Fruit fly (Drosophila melanogaster) whole organism, embryonic: ENCODE data around the gene CG16813.

ENCODE experiments used
- Adf1 ChIP-seq: fragments of 200-800 bp; sonication (Bioruptor generic); IDR thresholded peaks from 2 replicates; pipeline ENCODE4 v1.3.6; 2022; ENCODE audit warnings: missing biosample characterization, missing genetic modification characterization
- Asciz ChIP-seq: fragments of 200-800 bp; sonication (Bioruptor generic); optimal IDR thresholded peaks from 2 replicates; lab custom pipeline; 2017; ENCODE audit warnings: missing biosample characterization, mild to moderate bottlenecking, missing genetic modification characterization, missing genetic modification reagents
- CG10462 ChIP-seq: fragments of 200-800 bp; sonication (Bioruptor generic); optimal IDR thresholded peaks from 2 replicates; lab custom pipeline; 2016; ENCODE audit warnings: missing biosample characterization, missing genetic modification characterization
- CG11504 ChIP-seq: fragments of 200-800 bp; sonication (Bioruptor generic); optimal IDR thresholded peaks from 3 replicates; lab custom pipeline; 2019; ENCODE audit warnings: missing biosample characterization, mild to moderate bottlenecking, missing genetic modification characterization, moderate library complexity
- CG12659 ChIP-seq: fragments of 200-800 bp; sonication (Bioruptor generic); optimal IDR thresholded peaks from 3 replicates; lab custom pipeline; 2017; ENCODE audit warnings: mild to moderate bottlenecking, missing biosample characterization, missing genetic modification reagents, missing genetic modification characterization
- CG13624 ChIP-seq: fragments of 200-800 bp; sonication (Bioruptor generic); optimal IDR thresholded peaks from 2 replicates; lab custom pipeline; 2016; ENCODE audit warnings: missing biosample characterization, missing genetic modification characterization
- CG14667 ChIP-seq: fragments of 200-800 bp; sonication (Bioruptor generic); IDR thresholded peaks from 2 replicates; pipeline ENCODE4 v1.3.6; 2022; ENCODE audit warnings: missing biosample characterization, missing genetic modification characterization
- CG14965 ChIP-seq: fragments of 200-800 bp; sonication (Bioruptor generic); optimal IDR thresholded peaks from 2 replicates; lab custom pipeline; 2016; ENCODE audit warnings: missing biosample characterization, missing genetic modification characterization, borderline replicate concordance
- CG15514 ChIP-seq: fragments of 200-800 bp; sonication (Bioruptor generic); optimal IDR thresholded peaks from 3 replicates; lab custom pipeline; 2017; ENCODE audit warnings: missing biosample characterization, missing genetic modification characterization, mild to moderate bottlenecking, moderate library complexity, missing genetic modification reagents
- CG17385 ChIP-seq: fragments of 200-800 bp; sonication (Bioruptor generic); optimal IDR thresholded peaks from 3 replicates; lab custom pipeline; 2018; ENCODE audit warnings: missing biosample characterization, mild to moderate bottlenecking, missing genetic modification characterization
- CG2129 ChIP-seq: fragments of 200-800 bp; sonication (Bioruptor generic); IDR thresholded peaks from 2 replicates; pipeline ENCODE4 v1.3.6; 2022; ENCODE audit warnings: missing biosample characterization, missing genetic modification characterization; ENCODE audit not compliant: partially characterized antibody
- CG2889 ChIP-seq: fragments of 200-800 bp; sonication (Bioruptor generic); IDR thresholded peaks from 3 replicates; pipeline ENCODE4 v1.3.6; 2022; ENCODE audit warnings: missing biosample characterization, missing genetic modification characterization
- CG31365 ChIP-seq: fragments of 200-800 bp; sonication (Bioruptor generic); optimal IDR thresholded peaks from 2 replicates; lab custom pipeline; 2018; ENCODE audit warnings: missing biosample characterization, mild to moderate bottlenecking, missing genetic modification characterization
- CG33557 ChIP-seq: fragments of 200-800 bp; sonication (Bioruptor generic); optimal IDR thresholded peaks from 2 replicates; lab custom pipeline; 2019; ENCODE audit warnings: missing biosample characterization, mild to moderate bottlenecking, missing genetic modification characterization, moderate library complexity
- CG6272 ChIP-seq: fragments of 200-800 bp; sonication (Bioruptor generic); IDR thresholded peaks from 2 replicates; pipeline ENCODE4 v1.3.6; 2022; ENCODE audit warnings: missing biosample characterization, missing genetic modification characterization
- CG6654 ChIP-seq: fragments of 200-800 bp; sonication (Bioruptor generic); optimal IDR thresholded peaks from 2 replicates; lab custom pipeline; 2017; ENCODE audit warnings: missing biosample characterization, mild to moderate bottlenecking, missing genetic modification characterization
- CG6854 ChIP-seq: fragments of 200-800 bp; sonication (Bioruptor generic); optimal IDR thresholded peaks from 3 replicates; lab custom pipeline; 2017; ENCODE audit warnings: missing biosample characterization, mild to moderate bottlenecking, missing genetic modification characterization
- CG7745 ChIP-seq: fragments of 200-800 bp; sonication (Bioruptor generic); optimal IDR thresholded peaks from 2 replicates; lab custom pipeline; 2018; ENCODE audit warnings: missing biosample characterization, mild to moderate bottlenecking, missing genetic modification characterization, moderate library complexity
- CG7786 ChIP-seq: fragments of 200-800 bp; sonication (Bioruptor generic); optimal IDR thresholded peaks from 2 replicates; lab custom pipeline; 2016; ENCODE audit warnings: missing biosample characterization, missing genetic modification characterization
- CG8765 ChIP-seq: fragments of 200-800 bp; sonication (Bioruptor generic); IDR thresholded peaks from 2 replicates; pipeline ENCODE4 v1.3.6; 2022; ENCODE audit warnings: missing biosample characterization, missing genetic modification characterization
- CG9215 ChIP-seq: fragments of 200-800 bp; sonication (Bioruptor generic); IDR thresholded peaks from 2 replicates; pipeline ENCODE4 v1.3.6; 2022; ENCODE audit warnings: missing biosample characterization, missing genetic modification characterization
- CG9437 ChIP-seq: fragments of 200-800 bp; sonication (Bioruptor generic); optimal IDR thresholded peaks from 2 replicates; lab custom pipeline; 2018; ENCODE audit warnings: missing biosample characterization, mild to moderate bottlenecking, missing genetic modification characterization
- Dad ChIP-seq: fragments of 200-800 bp; sonication (Bioruptor generic); optimal IDR thresholded peaks from 3 replicates; lab custom pipeline; 2016; ENCODE audit warnings: missing biosample characterization, missing genetic modification characterization
- Dbx ChIP-seq: fragments of 200-800 bp; sonication (Bioruptor generic); IDR thresholded peaks from 3 replicates; pipeline ENCODE4 v1.3.6; 2022; ENCODE audit warnings: missing biosample characterization, missing genetic modification characterization
- Dip2 ChIP-seq: fragments of 200-800 bp; sonication (Bioruptor generic); IDR thresholded peaks from 2 replicates; pipeline ENCODE4 v1.3.6; 2022; ENCODE audit warnings: missing biosample characterization, missing genetic modification characterization
- Doc2 ChIP-seq: fragments of 200-800 bp; sonication (Bioruptor generic); IDR thresholded peaks from 2 replicates; pipeline ENCODE4 v1.3.6; 2022; ENCODE audit warnings: missing biosample characterization, missing genetic modification characterization
- E2f2 ChIP-seq: fragments of 200-800 bp; sonication (Bioruptor generic); IDR thresholded peaks from 2 replicates; pipeline ENCODE4 v1.3.6; 2022; ENCODE audit warnings: missing biosample characterization, missing genetic modification characterization
- Gsc ChIP-seq: fragments of 200-800 bp; sonication (Bioruptor generic); IDR thresholded peaks from 2 replicates; pipeline ENCODE4 v1.3.6; 2022; ENCODE audit warnings: missing biosample characterization, missing genetic modification characterization
- Hand ChIP-seq: fragments of 200-800 bp; sonication (Bioruptor generic); optimal IDR thresholded peaks from 2 replicates; lab custom pipeline; 2017; ENCODE audit warnings: mild to moderate bottlenecking, missing biosample characterization, missing genetic modification reagents, missing genetic modification characterization
- NC2α ChIP-seq: fragments of 200-800 bp; sonication (Bioruptor generic); optimal IDR thresholded peaks from 2 replicates; lab custom pipeline; 2016; ENCODE audit warnings: missing biosample characterization, missing genetic modification characterization
- Opbp ChIP-seq: fragments of 200-800 bp; sonication (Bioruptor generic); IDR thresholded peaks from 3 replicates; pipeline ENCODE4 v1.3.6; 2022; ENCODE audit warnings: missing biosample characterization, missing genetic modification characterization; ENCODE audit not compliant: partially characterized antibody
- Poxn ChIP-seq: fragments of 200-800 bp; sonication (Bioruptor generic); IDR thresholded peaks from 2 replicates; pipeline ENCODE4 v1.3.6; 2022; ENCODE audit warnings: missing biosample characterization, missing genetic modification characterization
- Sox100B ChIP-seq: fragments of 200-800 bp; sonication (Bioruptor generic); optimal IDR thresholded peaks from 3 replicates; lab custom pipeline; 2018; ENCODE audit warnings: missing biosample characterization, mild to moderate bottlenecking, missing genetic modification characterization
- TFAM ChIP-seq: fragments of 200-800 bp; sonication (Bioruptor generic); optimal IDR thresholded peaks from 2 replicates; lab custom pipeline; 2017; ENCODE audit warnings: missing biosample characterization, missing genetic modification characterization, inconsistent platforms
- bbx ChIP-seq: fragments of 200-800 bp; sonication (Bioruptor generic); IDR thresholded peaks from 2 replicates; pipeline ENCODE4 v1.3.6; 2022; ENCODE audit warnings: missing biosample characterization, missing genetic modification characterization; ENCODE audit not compliant: partially characterized antibody
- bcd ChIP-seq: fragments of 200-800 bp; sonication (Bioruptor generic); optimal IDR thresholded peaks from 2 replicates; lab custom pipeline; 2017; ENCODE audit warnings: missing biosample characterization, mild to moderate bottlenecking, missing genetic modification characterization
- br ChIP-seq: fragments of >200 bp; optimal IDR thresholded peaks from 2 replicates; lab custom pipeline; 2017
- crol ChIP-seq: fragments of 200-800 bp; sonication (Bioruptor generic); IDR thresholded peaks from 2 replicates; pipeline ENCODE4 v1.3.6; 2022; ENCODE audit warnings: missing biosample characterization, missing genetic modification characterization
- da ChIP-seq: fragments of 200-800 bp; sonication (Bioruptor generic); optimal IDR thresholded peaks from 2 replicates; lab custom pipeline; 2016; ENCODE audit warnings: missing biosample characterization, missing genetic modification characterization
- dmrt11E ChIP-seq: fragments of 200-800 bp; sonication (Bioruptor generic); optimal IDR thresholded peaks from 3 replicates; lab custom pipeline; 2018; ENCODE audit warnings: missing biosample characterization, mild to moderate bottlenecking, missing genetic modification characterization, moderate library complexity
- gcm ChIP-seq: fragments of 200-800 bp; sonication (Bioruptor generic); optimal IDR thresholded peaks from 2 replicates; lab custom pipeline; 2019; ENCODE audit warnings: missing biosample characterization, mild to moderate bottlenecking, missing genetic modification characterization, moderate library complexity
- insv ChIP-seq, 2 experiments: fragments of 200-800 bp; sonication (Bioruptor generic); optimal IDR thresholded peaks; 3 replicates each; lab custom pipeline; 2016 to 2018; ENCODE audit warnings: missing biosample characterization in 2 of 2, missing genetic modification characterization in 2 of 2
- repo ChIP-seq: fragments of 200-800 bp; sonication (Bioruptor generic); optimal IDR thresholded peaks from 2 replicates; lab custom pipeline; 2016; ENCODE audit warnings: missing biosample characterization, missing genetic modification characterization
- schlank ChIP-seq: fragments of 200-800 bp; sonication (Bioruptor generic); optimal IDR thresholded peaks from 2 replicates; lab custom pipeline; 2018; ENCODE audit warnings: missing biosample characterization, mild to moderate bottlenecking, missing genetic modification characterization
- so ChIP-seq: fragments of 200-800 bp; sonication (Bioruptor generic); IDR thresholded peaks from 3 replicates; pipeline ENCODE4 v1.3.6; 2022; ENCODE audit warnings: missing biosample characterization, missing genetic modification characterization
- ttk ChIP-seq: fragments of 200-800 bp; sonication (Bioruptor generic); IDR thresholded peaks from 2 replicates; pipeline ENCODE4 v2.1.2; 2022; ENCODE audit warnings: missing biosample characterization, missing genetic modification characterization
- tx ChIP-seq: fragments of 200-800 bp; sonication (Bioruptor generic); optimal IDR thresholded peaks from 2 replicates; lab custom pipeline; 2016; ENCODE audit warnings: missing biosample characterization, missing genetic modification characterization
- vnd ChIP-seq: fragments of 200-800 bp; sonication (Bioruptor generic); IDR thresholded peaks from 3 replicates; pipeline ENCODE4 v1.3.6; 2022; ENCODE audit warnings: missing biosample characterization, missing genetic modification characterization; ENCODE audit not compliant: partially characterized antibody
- zen2 ChIP-seq: fragments of 200-800 bp; sonication (Bioruptor generic); IDR thresholded peaks from 3 replicates; pipeline ENCODE4 v1.3.6; 2022; ENCODE audit warnings: missing biosample characterization, missing genetic modification characterization; ENCODE audit not compliant: partially characterized antibody

Gene CG16813

dm6 chr2L:13219281-13220092 is 7.8 kb upstream of the CG16813 start, which contains the start of the genes CG9426 and mRF1 (continued):
- no peak for TF ChIP-seq bcd (GFP tag; lab: Kevin White, UChicago)
- peak; percentile 94 for TF ChIP-seq CG15514 (GFP tag; lab: Kevin White, UChicago)
- no peak for TF ChIP-seq Dad (GFP tag; lab: Kevin White, UChicago)
- TF ChIP-seq tx (GFP tag; lab: Kevin White, UChicago) = peak; percentile 10
- TF ChIP-seq CG8765 (GFP tag; lab: Robert Waterston, UW) = no peak
- TF ChIP-seq CG2889 (GFP tag; lab: Robert Waterston, UW) = no peak
- TF ChIP-seq CG10462 (GFP tag; lab: Kevin White, UChicago) = no peak
- no peak for TF ChIP-seq Sox100B
- TF ChIP-seq Hand (GFP tag; lab: Kevin White, UChicago) = no peak
- TF ChIP-seq CG14667 (GFP tag; lab: Robert Waterston, UW) = no peak
- no peak for TF ChIP-seq dmrt11E
- TF ChIP-seq zen2 = peak; percentile 95
- no peak for TF ChIP-seq TFAM (GFP tag; lab: Kevin White, UChicago)
- no peak for TF ChIP-seq Poxn (GFP tag; lab: Robert Waterston, UW)
- no peak for TF ChIP-seq CG6854 (GFP tag; lab: Kevin White, UChicago)
- peak; percentile 23; the same call in 1 of the 2 replicates for TF ChIP-seq E2f2 (GFP tag; lab: Robert Waterston, UW)
- no peak for TF ChIP-seq gcm (GFP tag; lab: Kevin White, UChicago)
- peak; percentile 85; the same call in 1 of the 2 replicates for TF ChIP-seq CG2129 (GFP tag; lab: Robert Waterston, UW)
- no peak for TF ChIP-seq schlank (tag; lab: Kevin White, UChicago)
- peak; percentile 45; the same call in 1 of the 2 replicates for TF ChIP-seq CG6272 (GFP tag; lab: Robert Waterston, UW)
- TF ChIP-seq Adf1 (GFP tag; lab: Robert Waterston, UW) = no peak
- no peak for TF ChIP-seq NC2α (GFP tag; lab: Kevin White, UChicago)
- no peak for TF ChIP-seq ttk (GFP tag; lab: Robert Waterston, UW)
- TF ChIP-seq CG11504 (tag; lab: Kevin White, UChicago) = peak; percentile 63
- no peak for TF ChIP-seq Dip2 (GFP tag; lab: Robert Waterston, UW)
- no peak for TF ChIP-seq CG7745 (tag; lab: Kevin White, UChicago)
- peak; percentile 97 for TF ChIP-seq Opbp (GFP tag; lab: Robert Waterston, UW)
- no peak for TF ChIP-seq crol (GFP tag; lab: Robert Waterston, UW)
- TF ChIP-seq CG12659 (GFP tag; lab: Kevin White, UChicago) = peak; percentile 63
- no peak for TF ChIP-seq br
- no peak for TF ChIP-seq CG9215 (GFP tag; lab: Robert Waterston, UW)
- no peak for TF ChIP-seq CG33557 (GFP tag; lab: Kevin White, UChicago)
- no peak for TF ChIP-seq CG9437 (GFP tag; lab: Kevin White, UChicago)
- TF ChIP-seq Asciz (GFP tag; lab: Kevin White, UChicago) = no peak
- peak; percentile 97 for TF ChIP-seq bbx (GFP tag; lab: Robert Waterston, UW)
- TF ChIP-seq Dbx = 0 out of 3 replicates have a peak, but pooled peaks have one; percentile 35
- no peak for TF ChIP-seq CG31365
- peak; percentile 84 to 96 for TF ChIP-seq insv (GFP tag; optimal IDR thresholded peaks at IDR 0.05; lab: Kevin White, UChicago)
- TF ChIP-seq CG7786 (GFP tag; lab: Kevin White, UChicago) = no peak
- TF ChIP-seq vnd (GFP tag; lab: Robert Waterston, UW) = peak; percentile 95
- TF ChIP-seq repo (GFP tag; lab: Kevin White, UChicago) = no peak
- TF ChIP-seq so (GFP tag; lab: Robert Waterston, UW) = no peak
- TF ChIP-seq CG14965 (GFP tag; lab: Kevin White, UChicago) = no peak
- TF ChIP-seq CG13624 (GFP tag; lab: Kevin White, UChicago) = peak; percentile 40
- no peak for TF ChIP-seq Doc2 (GFP tag; lab: Robert Waterston, UW)
- no peak for TF ChIP-seq CG6654 (GFP tag; lab: Kevin White, UChicago)
- TF ChIP-seq Gsc (GFP tag; lab: Robert Waterston, UW) = no peak
- no peak for TF ChIP-seq da (GFP tag; lab: Kevin White, UChicago)
- TF ChIP-seq CG17385 (GFP tag; lab: Kevin White, UChicago) = peak; percentile 7
